Worm (Caenorhabditis elegans): Measurements from ENCODE around the gene ram-2.
A peak's percentile ranks its signal among the peaks of the same experiment; 100 is the strongest.

The ram-2 gene

DNA sequence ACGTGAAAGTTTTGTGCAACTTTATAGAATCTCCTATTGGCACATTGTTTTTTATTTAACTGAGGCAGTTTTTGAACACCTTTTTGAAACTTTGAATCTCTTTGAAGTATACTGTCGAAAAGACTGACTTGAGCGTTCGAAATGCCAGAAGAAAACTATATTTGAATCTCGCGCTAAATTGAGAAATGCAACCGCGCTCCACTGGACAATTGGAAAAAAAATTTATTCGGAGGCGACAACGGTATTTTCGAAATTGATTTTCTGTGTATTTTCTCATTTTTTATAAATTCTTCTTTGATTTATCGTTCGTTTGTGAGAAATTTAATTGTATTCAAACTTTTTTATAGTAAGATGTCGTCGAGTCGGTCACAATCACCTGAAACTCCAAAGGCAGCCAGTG is 5.3 kb upstream of the ram-2 start, which contains the start of gene let-858:
TSS of gene let-858 (plus strand) at position 348 of the 400 bp plus-strand sequence.
- TF ChIP-seq tab-1 (GFP tag; IDR thresholded peaks at IDR 0.05), result no peak
- no peak for TF ChIP-seq ztf-29 (GFP tag; IDR thresholded peaks at IDR 0.05)
- TF ChIP-seq T22C8.4 (GFP tag; IDR thresholded peaks at IDR 0.05), result no peak
- no peak for TF ChIP-seq med-1 (GFP tag; optimal IDR thresholded peaks at IDR 0.05; ENCODE audit: insufficient read depth)
- no peak for TF ChIP-seq ztf-23 (GFP tag; IDR thresholded peaks at IDR 0.05)
- no peak for TF ChIP-seq cog-1 (tag; optimal IDR thresholded peaks at IDR 0.05)
- no peak for TF ChIP-seq klf-2 (GFP tag; conservative IDR thresholded peaks at IDR 0.05)
- no peak for TF ChIP-seq flt-1 (GFP tag; IDR thresholded peaks at IDR 0.05)
- TF ChIP-seq ref-1 (GFP tag; conservative IDR thresholded peaks at IDR 0.05), result no peak

DNA sequence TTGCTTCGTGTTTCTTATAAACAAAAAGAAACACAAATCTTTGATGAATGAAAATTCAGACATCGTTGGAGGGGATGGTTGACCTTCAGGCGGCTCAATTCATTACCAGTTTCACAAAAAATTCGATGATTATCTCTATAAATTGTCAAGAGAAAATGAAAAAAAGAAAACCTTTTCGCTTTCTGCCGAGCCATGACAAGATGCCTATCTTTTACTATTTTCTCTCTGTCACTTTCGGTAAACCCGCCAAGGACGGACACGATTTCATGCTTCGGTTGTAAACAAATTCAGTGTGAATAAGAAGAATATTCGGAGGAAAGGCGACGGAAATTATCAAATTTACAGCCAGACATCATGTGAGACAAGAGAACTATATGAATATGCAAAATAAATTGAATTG is 4.0 kb upstream of the ram-2 start:
- TF ChIP-seq cog-1 (tag; optimal IDR thresholded peaks at IDR 0.05) (no peak), T22C8.4 (GFP tag; IDR thresholded peaks at IDR 0.05) (no peak), ztf-23 (GFP tag; IDR thresholded peaks at IDR 0.05) (no peak), flt-1 (GFP tag; IDR thresholded peaks at IDR 0.05) (no peak), tab-1 (GFP tag; IDR thresholded peaks at IDR 0.05) (no peak), ref-1 (GFP tag; conservative IDR thresholded peaks at IDR 0.05) (no peak)

- TF ChIP-seq cog-1 (tag; optimal IDR thresholded peaks at IDR 0.05), result no peak
- TF ChIP-seq klf-2 (GFP tag; conservative IDR thresholded peaks at IDR 0.05), result no peak
- TF ChIP-seq ref-1 (GFP tag; conservative IDR thresholded peaks at IDR 0.05), result no peak
- no peak for TF ChIP-seq tab-1 (GFP tag; IDR thresholded peaks at IDR 0.05)
- TF ChIP-seq ztf-29 (GFP tag; IDR thresholded peaks at IDR 0.05), result no peak
- TF ChIP-seq flt-1 (GFP tag; IDR thresholded peaks at IDR 0.05), result no peak
- no peak for TF ChIP-seq med-1 (GFP tag; optimal IDR thresholded peaks at IDR 0.05; ENCODE audit: insufficient read depth)
- no peak for TF ChIP-seq T22C8.4 (GFP tag; IDR thresholded peaks at IDR 0.05)
- TF ChIP-seq ztf-23 (GFP tag; IDR thresholded peaks at IDR 0.05), result no peak
Measured at ce11 chrII:11016884-11017283, 203 bp upstream of the ram-2 start.

DNA sequence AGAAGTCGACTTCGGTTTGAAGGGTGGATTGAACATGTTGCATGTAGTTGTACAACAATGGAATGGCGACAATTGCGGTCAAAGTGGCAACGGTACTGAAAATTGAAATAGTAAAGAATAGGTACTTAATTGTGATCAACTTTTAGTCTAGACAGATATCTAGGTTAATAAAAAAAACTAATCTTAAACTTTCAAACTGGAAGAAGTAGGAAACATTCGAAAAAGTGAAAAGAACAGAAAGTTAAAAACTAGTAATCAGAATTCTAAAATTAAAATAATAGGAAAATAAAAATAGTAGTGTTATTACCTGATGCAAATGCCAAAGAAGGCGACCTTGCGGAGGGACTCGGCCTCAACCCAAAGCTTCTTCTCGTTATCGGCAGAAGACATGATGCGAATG is 246 bp downstream of the ram-2 start:
- no peak for TF ChIP-seq cog-1 (tag; optimal IDR thresholded peaks at IDR 0.05)

DNA sequence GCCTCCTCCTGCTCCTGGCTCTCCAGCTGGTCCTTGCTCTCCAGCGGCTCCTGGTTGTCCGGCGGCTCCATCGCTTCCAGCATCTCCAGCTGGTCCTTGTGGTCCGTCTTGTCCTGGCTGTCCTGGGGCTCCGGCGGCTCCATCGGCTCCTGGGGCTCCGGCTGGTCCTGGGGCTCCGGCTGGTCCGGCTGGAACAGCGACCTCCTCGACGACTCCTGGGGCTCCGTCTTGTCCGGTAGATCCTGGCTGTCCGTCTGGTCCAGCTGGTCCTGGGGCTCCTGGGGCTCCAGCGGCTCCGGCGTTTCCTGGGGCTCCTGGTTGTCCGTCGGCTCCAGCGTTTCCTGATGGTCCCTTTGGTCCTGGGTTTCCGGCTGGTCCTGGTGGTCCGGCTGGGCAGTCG is 947 bp downstream of the ram-2 start:
- TF ChIP-seq klf-2 (GFP tag; conservative IDR thresholded peaks at IDR 0.05) (no peak), ztf-23 (GFP tag; IDR thresholded peaks at IDR 0.05) (no peak), ref-1 (GFP tag; conservative IDR thresholded peaks at IDR 0.05) (no peak), med-1 (GFP tag; optimal IDR thresholded peaks at IDR 0.05; ENCODE audit: insufficient read depth) (no peak), tab-1 (GFP tag; IDR thresholded peaks at IDR 0.05) (no peak), ztf-29 (GFP tag; IDR thresholded peaks at IDR 0.05) (no peak), flt-1 (GFP tag; IDR thresholded peaks at IDR 0.05) (no peak), cog-1 (tag; optimal IDR thresholded peaks at IDR 0.05) (no peak)

DNA sequence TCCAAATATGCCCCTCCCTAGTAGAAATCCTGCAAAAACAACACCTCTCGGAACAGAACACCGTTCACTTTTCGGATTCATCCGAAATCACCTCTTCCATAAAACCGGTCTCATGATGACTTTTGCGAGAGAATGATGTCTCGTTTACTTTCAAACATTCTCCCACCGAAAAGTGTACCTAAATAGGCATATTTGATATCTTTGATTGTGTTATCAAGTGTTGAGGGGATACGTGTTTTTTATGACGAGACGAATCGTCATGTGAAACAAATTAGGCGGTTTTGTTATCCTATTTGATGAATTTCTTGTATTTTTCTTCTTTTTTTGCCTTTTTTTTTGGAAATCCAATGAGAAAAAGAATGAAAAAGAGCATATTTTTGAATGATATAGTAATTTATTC is 1.5 kb downstream of the ram-2 start:
- TF ChIP-seq klf-2 (GFP tag; conservative IDR thresholded peaks at IDR 0.05), result no peak
- TF ChIP-seq T22C8.4 (GFP tag; IDR thresholded peaks at IDR 0.05), result no peak
- TF ChIP-seq cog-1 (tag; optimal IDR thresholded peaks at IDR 0.05), result no peak
- no peak for TF ChIP-seq ref-1 (GFP tag; conservative IDR thresholded peaks at IDR 0.05)
- TF ChIP-seq ztf-23 (GFP tag; IDR thresholded peaks at IDR 0.05), result no peak

ce11 chrII:11013667-11014066 is 3.0 kb downstream of the ram-2 start, which contains the start of gene col-81:
TSS of gene col-81 (minus strand) at chrII:11013767.
- no peak for TF ChIP-seq ref-1 (GFP tag; conservative IDR thresholded peaks at IDR 0.05)
- TF ChIP-seq ztf-23 (GFP tag; IDR thresholded peaks at IDR 0.05), result no peak
- no peak for TF ChIP-seq ztf-29 (GFP tag; IDR thresholded peaks at IDR 0.05)
- no peak for TF ChIP-seq med-1 (GFP tag; optimal IDR thresholded peaks at IDR 0.05; ENCODE audit: insufficient read depth)
- no peak for TF ChIP-seq klf-2 (GFP tag; conservative IDR thresholded peaks at IDR 0.05)
- TF ChIP-seq flt-1 (GFP tag; IDR thresholded peaks at IDR 0.05), result no peak
- no peak for TF ChIP-seq tab-1 (GFP tag; IDR thresholded peaks at IDR 0.05)
- no peak for TF ChIP-seq cog-1 (tag; optimal IDR thresholded peaks at IDR 0.05)

ce11 chrII:11012532-11013179 is 4.0 kb downstream of the ram-2 start:
- TF ChIP-seq T22C8.4 (GFP tag; IDR thresholded peaks at IDR 0.05) (no peak), tab-1 (GFP tag; IDR thresholded peaks at IDR 0.05) (0 out of 2 replicates have a peak, but pooled peaks have one; percentile 35), med-1 (GFP tag; optimal IDR thresholded peaks at IDR 0.05; ENCODE audit: insufficient read depth) (no peak), ztf-29 (GFP tag; IDR thresholded peaks at IDR 0.05) (no peak), ztf-23 (GFP tag; IDR thresholded peaks at IDR 0.05) (peak; percentile 66; the same call in 1 of the 2 replicates), flt-1 (GFP tag; IDR thresholded peaks at IDR 0.05) (0 out of 2 replicates have a peak, but pooled peaks have one; percentile 5)

DNA sequence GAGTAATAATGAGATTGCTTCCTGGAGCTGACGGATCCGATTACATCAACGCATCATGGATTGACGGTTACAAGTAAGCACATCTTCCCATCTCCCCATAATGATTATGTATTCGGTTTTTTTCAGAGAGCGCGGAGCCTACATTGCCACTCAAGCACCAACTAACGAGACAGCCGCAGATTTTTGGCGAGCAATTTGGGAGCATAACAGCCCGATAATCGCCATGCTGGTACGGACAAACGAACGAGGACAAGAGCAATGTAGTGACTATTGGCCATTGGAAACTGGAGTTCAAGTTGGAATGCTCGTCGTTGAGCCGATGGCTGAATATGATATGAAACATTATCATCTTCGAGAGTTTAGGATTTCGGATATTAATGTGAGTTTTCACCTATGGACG is 5.8 kb downstream of the ram-2 start:
- TF ChIP-seq cog-1 (tag; optimal IDR thresholded peaks at IDR 0.05), result no peak
- TF ChIP-seq flt-1 (GFP tag; IDR thresholded peaks at IDR 0.05), result no peak
- no peak for TF ChIP-seq tab-1 (GFP tag; IDR thresholded peaks at IDR 0.05)
- TF ChIP-seq ref-1 (GFP tag; conservative IDR thresholded peaks at IDR 0.05), result no peak
- no peak for TF ChIP-seq med-1 (GFP tag; optimal IDR thresholded peaks at IDR 0.05; ENCODE audit: insufficient read depth)
- TF ChIP-seq klf-2 (GFP tag; conservative IDR thresholded peaks at IDR 0.05), result no peak
- no peak for TF ChIP-seq T22C8.4 (GFP tag; IDR thresholded peaks at IDR 0.05)
- TF ChIP-seq ztf-23 (GFP tag; IDR thresholded peaks at IDR 0.05), result no peak
- TF ChIP-seq ztf-29 (GFP tag; IDR thresholded peaks at IDR 0.05), result no peak

ce11 chrII:11004381-11004780 is 12.3 kb downstream of the ram-2 start:
- TF ChIP-seq ztf-23 (GFP tag; IDR thresholded peaks at IDR 0.05), result no peak
- TF ChIP-seq ref-1 (GFP tag; conservative IDR thresholded peaks at IDR 0.05), result no peak
- no peak for TF ChIP-seq ztf-29 (GFP tag; IDR thresholded peaks at IDR 0.05)
- TF ChIP-seq cog-1 (tag; optimal IDR thresholded peaks at IDR 0.05), result no peak
- TF ChIP-seq med-1 (GFP tag; optimal IDR thresholded peaks at IDR 0.05; ENCODE audit: insufficient read depth), result no peak
- no peak for TF ChIP-seq T22C8.4 (GFP tag; IDR thresholded peaks at IDR 0.05)
- TF ChIP-seq tab-1 (GFP tag; IDR thresholded peaks at IDR 0.05), result no peak
- TF ChIP-seq klf-2 (GFP tag; conservative IDR thresholded peaks at IDR 0.05), result no peak
- TF ChIP-seq flt-1 (GFP tag; IDR thresholded peaks at IDR 0.05), result no peak
